Worm (Caenorhabditis elegans) whole organism, young adult: ENCODE measurements around the gene F38E9.1.

Experiments
- C06A6.2 ChIP-seq: fragments of 200-800 bp; sonication (Bioruptor generic); conservative IDR thresholded peaks from 2 replicates; pipeline ENCODE4 v1.3.6; 2022; ENCODE audit warnings: missing genetic modification characterization, missing compliant biosample characterization
- ama-1 ChIP-seq, 3 experiments: fragments of 150-350 bp in 1 of 3; sonication (generic microtip) in 2 of 3; optimal IDR thresholded peaks; 2 replicates each; lab custom pipeline; 2014 to 2018; ENCODE audit warnings: missing biosample characterization in 2 of 3, missing genetic modification characterization in 2 of 3, missing genetic modification reagents in 2 of 3
- attf-6 ChIP-seq: fragments of 200-800 bp; sonication (Bioruptor generic); IDR thresholded peaks from 2 replicates; pipeline ENCODE4 v1.3.6; 2022; ENCODE audit warnings: missing genetic modification reagents, missing genetic modification characterization, missing compliant biosample characterization
- cebp-1 ChIP-seq, 2 experiments: fragments of 200-800 bp in 1 of 2; sonication (Bioruptor generic) in 1 of 2; sonication (generic microtip) in 1 of 2; IDR thresholded peaks in 1 of 2; optimal IDR thresholded peaks in 1 of 2; 2 replicates each; pipeline versions ENCODE4 v1.3.6 to Lab custom; 2017 to 2022; ENCODE audit warnings: missing compliant biosample characterization in 2 of 2, missing genetic modification characterization in 2 of 2, mild to moderate bottlenecking in 1 of 2, missing genetic modification reagents in 1 of 2, moderate library complexity in 1 of 2
- egl-18 ChIP-seq: fragments of 200-800 bp; sonication (Bioruptor generic); IDR thresholded peaks from 2 replicates; pipeline ENCODE4 v1.3.6; 2022; ENCODE audit warnings: missing genetic modification reagents, missing genetic modification characterization, missing compliant biosample characterization
- gei-17 ChIP-seq: fragments of 200-800 bp; sonication (Bioruptor generic); optimal IDR thresholded peaks from 2 replicates; lab custom pipeline; 2018; ENCODE audit warnings: mild to moderate bottlenecking, missing genetic modification characterization, missing compliant biosample characterization
- let-526 ChIP-seq: fragments of 200-800 bp; sonication (Bioruptor generic); IDR thresholded peaks from 2 replicates; pipeline ENCODE4 v1.3.6; 2022; ENCODE audit warnings: missing genetic modification reagents, missing genetic modification characterization, missing compliant biosample characterization
- madf-3 ChIP-seq: fragments of 200-800 bp; sonication (Bioruptor generic); IDR thresholded peaks from 2 replicates; pipeline ENCODE4 v1.3.6; 2022; ENCODE audit warnings: missing genetic modification reagents, missing genetic modification characterization, missing compliant biosample characterization
- nfyb-1 ChIP-seq: fragments of 200-800 bp; sonication (Bioruptor generic); IDR thresholded peaks from 2 replicates; pipeline ENCODE4 v1.3.6; 2022; ENCODE audit warnings: missing genetic modification reagents, missing genetic modification characterization, missing compliant biosample characterization
- rcor-1 ChIP-seq: fragments of 200-800 bp; sonication (Bioruptor generic); IDR thresholded peaks from 2 replicates; pipeline ENCODE4 v1.3.6; 2022; ENCODE audit warnings: missing genetic modification reagents, missing genetic modification characterization, missing compliant biosample characterization
- snpc-4 ChIP-seq, 5 experiments: fragments of 150-350 bp in 1 of 5; sonication (generic microtip) in 4 of 5; optimal IDR thresholded peaks; 2 replicates each; lab custom pipeline; 2014 to 2018; ENCODE audit warnings: missing genetic modification characterization in 5 of 5, missing biosample characterization in 3 of 5, antibody characterized with exemption in 2 of 5, mild to moderate bottlenecking in 2 of 5, missing compliant biosample characterization in 2 of 5, missing genotype in 2 of 5, moderate library complexity in 2 of 5, missing genetic modification reagents in 1 of 5
- tbx-9 ChIP-seq: sonication (generic microtip); optimal IDR thresholded peaks from 2 replicates; lab custom pipeline; 2016; ENCODE audit warnings: borderline replicate concordance, missing genetic modification characterization, inconsistent platforms, missing compliant biosample characterization

DNA sequence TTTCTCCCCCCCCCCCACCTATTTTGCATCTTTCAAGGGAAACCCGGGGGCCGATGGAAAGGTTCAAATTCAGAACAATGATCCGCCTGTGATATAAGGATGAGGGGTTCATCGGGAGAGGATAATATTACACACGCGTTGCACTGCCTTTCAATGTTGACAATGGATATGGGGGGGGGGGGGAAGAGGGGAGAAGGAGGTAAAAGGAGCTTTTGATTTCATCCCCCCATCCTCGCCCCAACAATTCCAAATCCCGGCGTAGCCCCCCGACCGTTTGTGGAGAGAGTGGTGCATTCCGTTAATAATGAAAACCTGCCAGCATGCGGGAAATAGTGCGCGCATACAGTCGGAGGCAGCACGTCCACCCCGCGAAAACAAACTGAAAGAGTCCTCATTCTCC is 23.7 kb upstream of the F38E9.1 start:
- TF ChIP-seq gei-17 (GFP tag; lab: Kevin White, UChicago): no peak
- TF ChIP-seq ama-1 (optimal IDR thresholded peaks at IDR 0.05; lab: Kevin White, UChicago): no peak
- TF ChIP-seq ama-1 (GFP tag; optimal IDR thresholded peaks at IDR 0.05; lab: Kevin White, UChicago): no peak
- no peak for TF ChIP-seq let-526 (GFP tag; lab: Robert Waterston, UW)
- TF ChIP-seq madf-3 (GFP tag; lab: Robert Waterston, UW): no peak
- no peak for TF ChIP-seq C06A6.2 (GFP tag; lab: Robert Waterston, UW)
- no peak for TF ChIP-seq attf-6
- no peak for TF ChIP-seq rcor-1
- no peak for TF ChIP-seq nfyb-1 (GFP tag; lab: Robert Waterston, UW)
- no peak for TF ChIP-seq egl-18
- TF ChIP-seq cebp-1 (GFP tag; IDR thresholded peaks at IDR 0.05; lab: Robert Waterston, UW): no peak
- TF ChIP-seq cebp-1 (tag; optimal IDR thresholded peaks at IDR 0.05; lab: Kevin White, UChicago): no peak
- TF ChIP-seq tbx-9 (tag; lab: Kevin White, UChicago): no peak
- TF ChIP-seq snpc-4 (GFP tag; optimal IDR thresholded peaks at IDR 0.05; lab: Kevin White, UChicago): no peak
- TF ChIP-seq snpc-4 (tag; optimal IDR thresholded peaks at IDR 0.05; lab: Kevin White, UChicago): no peak
